Fruit fly (Drosophila melanogaster) whole organism: ENCODE results near the gene Cyp12e1.

Experiments used
- EcR ChIP-seq, 2 experiments: fragments of >200 bp; optimal IDR thresholded peaks; 2 replicates each; lab custom pipeline; 2017; ENCODE audit warnings: missing biosample characterization in 2 of 2, missing genetic modification characterization in 2 of 2, missing genetic modification reagents in 2 of 2
- psq ChIP-seq: fragments of >200 bp; optimal IDR thresholded peaks from 2 replicates; lab custom pipeline; 2017
- usp ChIP-seq: fragments of >200 bp; optimal IDR thresholded peaks from 2 replicates; lab custom pipeline; 2017; ENCODE audit warnings: missing biosample characterization, missing genetic modification characterization, mixed read lengths

dm6 chr3R:10411752-10412549 is 22.6 kb upstream of the Cyp12e1 start:
- TF ChIP-seq psq (lab: Kevin White, UChicago) (no peak), usp (GFP tag; lab: Kevin White, UChicago) (no peak), EcR (GFP tag; optimal IDR thresholded peaks at IDR 0.05; lab: Kevin White, UChicago) (no peak)
